Worm (Caenorhabditis elegans) whole organism, L1 larva: Measurements from ENCODE around the gene PDB1.1.
A peak's percentile ranks its signal among the peaks of the same experiment; 100 is the strongest.

ENCODE experiments used
- elt-2 ChIP-seq: sonication (generic microtip); optimal IDR thresholded peaks from 2 replicates; lab custom pipeline; 2016; ENCODE audit warnings: missing genetic modification characterization, mild to moderate bottlenecking, inconsistent platforms, missing compliant biosample characterization, missing genetic modification reagents
- elt-3 ChIP-seq, 6 experiments: fragments of 150-350 bp in 1 of 6; sonication (generic microtip); optimal IDR thresholded peaks; 2 replicates each; lab custom pipeline; 2017 to 2018; ENCODE audit warnings: missing biosample characterization in 6 of 6, missing genetic modification characterization in 6 of 6, inconsistent platforms in 1 of 6
- fos-1 ChIP-seq: fragments of 150-350 bp; optimal IDR thresholded peaks from 2 replicates; lab custom pipeline; 2014; ENCODE audit warnings: missing biosample characterization, missing genetic modification characterization
- lin-13 ChIP-seq: fragments of 150-350 bp; optimal IDR thresholded peaks from 2 replicates; lab custom pipeline; 2014; ENCODE audit warnings: missing biosample characterization, missing genetic modification reagents, missing genetic modification characterization
- mab-9 ChIP-seq: fragments of 200-800 bp; sonication (Bioruptor generic); IDR thresholded peaks from 2 replicates; pipeline ENCODE4 v1.3.6; 2022; ENCODE audit warnings: missing genetic modification reagents, missing genetic modification characterization, missing compliant biosample characterization
- nhr-11 ChIP-seq: fragments of 150-350 bp; optimal IDR thresholded peaks from 2 replicates; lab custom pipeline; 2014; ENCODE audit warnings: missing biosample characterization, missing genetic modification characterization
- unc-130 ChIP-seq: fragments of 150-350 bp; optimal IDR thresholded peaks from 2 replicates; lab custom pipeline; 2017; ENCODE audit warnings: missing biosample characterization, missing genetic modification characterization, inconsistent platforms
- zag-1 ChIP-seq: fragments of 150-350 bp; optimal IDR thresholded peaks from 2 replicates; lab custom pipeline; 2014; ENCODE audit warnings: missing biosample characterization, missing genetic modification characterization
- ztf-11 ChIP-seq, 2 experiments: sonication (generic microtip); optimal IDR thresholded peaks; 2 replicates each; lab custom pipeline; 2016 to 2017; ENCODE audit warnings: missing genetic modification characterization in 2 of 2, missing biosample characterization in 1 of 2, missing compliant biosample characterization in 1 of 2
- ztf-4 ChIP-seq: fragments of 150-350 bp; optimal IDR thresholded peaks from 2 replicates; lab custom pipeline; 2014; ENCODE audit warnings: missing biosample characterization, missing genetic modification characterization

ce11 chrX:7550452-7550851 is 8.4 kb downstream of the PDB1.1 start:
- TF ChIP-seq ztf-11 (tag; optimal IDR thresholded peaks at IDR 0.05; lab: Kevin White, UChicago) (no peak), lin-13 (no peak), unc-130 (tag; lab: Kevin White, UChicago) (no peak), elt-3 (tag; optimal IDR thresholded peaks at IDR 0.05; lab: Kevin White, UChicago) (peak in 1 of 6 experiments; percentile 51), ztf-4 (tag; lab: Kevin White, UChicago) (no peak), nhr-11 (tag; lab: Kevin White, UChicago) (no peak), fos-1 (tag; lab: Kevin White, UChicago) (no peak), elt-2 (no peak), zag-1 (tag; lab: Kevin White, UChicago) (no peak), mab-9 (no peak)
